Fruit fly (Drosophila melanogaster) whole organism, embryonic: ENCODE data around the gene Fgop2.

ENCODE experiments used
- Antp ChIP-seq: fragments of 200-800 bp; sonication (Bioruptor generic); optimal IDR thresholded peaks from 3 replicates; lab custom pipeline; 2016; ENCODE audit warnings: missing biosample characterization, missing genetic modification characterization
- B-H1 ChIP-seq: fragments of 200-800 bp; sonication (Bioruptor generic); IDR thresholded peaks from 3 replicates; pipeline ENCODE4 v1.3.6; 2022; ENCODE audit warnings: missing biosample characterization, missing genetic modification characterization
- C15 ChIP-seq: fragments of 200-800 bp; sonication (Bioruptor generic); IDR thresholded peaks from 3 replicates; pipeline ENCODE4 v1.3.6; 2022; ENCODE audit warnings: missing biosample characterization, missing genetic modification characterization
- CG10274 ChIP-seq: fragments of 200-800 bp; sonication (Bioruptor generic); optimal IDR thresholded peaks from 3 replicates; lab custom pipeline; 2017; ENCODE audit warnings: missing biosample characterization, mild to moderate bottlenecking, missing genetic modification characterization
- CG10565 ChIP-seq: fragments of 200-800 bp; sonication (Bioruptor generic); optimal IDR thresholded peaks from 3 replicates; lab custom pipeline; 2016; ENCODE audit warnings: missing biosample characterization, mild to moderate bottlenecking, missing genetic modification characterization
- CG12071 ChIP-seq: fragments of 200-800 bp; sonication (Bioruptor generic); optimal IDR thresholded peaks from 3 replicates; lab custom pipeline; 2018; ENCODE audit warnings: missing biosample characterization, mild to moderate bottlenecking, missing genetic modification characterization
- CG12769 ChIP-seq: fragments of 200-800 bp; sonication (Bioruptor generic); optimal IDR thresholded peaks from 2 replicates; lab custom pipeline; 2019; ENCODE audit warnings: missing biosample characterization, mild to moderate bottlenecking, missing genetic modification characterization, moderate library complexity
- CG1647 ChIP-seq: fragments of 200-800 bp; sonication (Bioruptor generic); optimal IDR thresholded peaks from 3 replicates; lab custom pipeline; 2016; ENCODE audit warnings: missing biosample characterization, missing genetic modification characterization
- CG18262 ChIP-seq: fragments of 200-800 bp; optimal IDR thresholded peaks from 3 replicates; lab custom pipeline; 2019; ENCODE audit warnings: missing biosample characterization, mild to moderate bottlenecking, missing genetic modification characterization, moderate library complexity
- CG5953 ChIP-seq: fragments of 200-800 bp; sonication (Bioruptor generic); IDR thresholded peaks from 2 replicates; pipeline ENCODE4 v1.3.6; 2022; ENCODE audit warnings: missing biosample characterization, missing genetic modification characterization
- CG6813 ChIP-seq: fragments of 200-800 bp; sonication (Bioruptor generic); optimal IDR thresholded peaks from 2 replicates; lab custom pipeline; 2017; ENCODE audit warnings: missing biosample characterization, missing genetic modification characterization, mild to moderate bottlenecking, moderate library complexity, missing genetic modification reagents
- CG7556 ChIP-seq: fragments of 200-800 bp; sonication (Bioruptor generic); optimal IDR thresholded peaks from 2 replicates; lab custom pipeline; 2017; ENCODE audit warnings: missing biosample characterization, mild to moderate bottlenecking, missing genetic modification characterization
- CG8478 ChIP-seq: fragments of >200 bp; optimal IDR thresholded peaks from 2 replicates; lab custom pipeline; 2018
- CHES-1-like ChIP-seq: fragments of 200-800 bp; sonication (Bioruptor generic); optimal IDR thresholded peaks from 2 replicates; lab custom pipeline; 2016; ENCODE audit warnings: missing biosample characterization, missing genetic modification characterization
- Dp ChIP-seq: fragments of 200-800 bp; sonication (Bioruptor generic); optimal IDR thresholded peaks from 2 replicates; lab custom pipeline; 2018; ENCODE audit warnings: missing biosample characterization, mild to moderate bottlenecking, missing genetic modification characterization, moderate library complexity
- Drgx ChIP-seq: fragments of 200-800 bp; sonication (Bioruptor generic); IDR thresholded peaks from 2 replicates; pipeline ENCODE4 v1.3.6; 2022; ENCODE audit warnings: missing biosample characterization, missing genetic modification characterization
- MBD-R2 ChIP-seq: fragments of 200-800 bp; sonication (Bioruptor generic); IDR thresholded peaks from 2 replicates; pipeline ENCODE4 v1.3.6; 2022; ENCODE audit warnings: missing biosample characterization, missing genetic modification characterization
- Mad ChIP-seq: fragments of 200-800 bp; sonication (Bioruptor generic); optimal IDR thresholded peaks from 2 replicates; lab custom pipeline; 2016; ENCODE audit warnings: missing biosample characterization, missing genetic modification characterization
- Mrtf ChIP-seq: fragments of 200-800 bp; sonication (Bioruptor generic); IDR thresholded peaks from 3 replicates; pipeline ENCODE4 v1.3.6; 2022; ENCODE audit warnings: missing biosample characterization, missing genetic modification characterization
- Ptx1 ChIP-seq: fragments of 200-800 bp; sonication (Bioruptor generic); IDR thresholded peaks from 2 replicates; pipeline ENCODE4 v1.3.6; 2022; ENCODE audit warnings: missing biosample characterization, missing genetic modification characterization
- YL-1 ChIP-seq: fragments of 200-800 bp; sonication (Bioruptor generic); optimal IDR thresholded peaks from 3 replicates; lab custom pipeline; 2017; ENCODE audit warnings: missing biosample characterization, mild to moderate bottlenecking, missing genetic modification characterization
- bbx ChIP-seq: fragments of 200-800 bp; sonication (Bioruptor generic); IDR thresholded peaks from 2 replicates; pipeline ENCODE4 v1.3.6; 2022; ENCODE audit warnings: missing biosample characterization, missing genetic modification characterization; ENCODE audit not compliant: partially characterized antibody
- bcd ChIP-seq: fragments of 200-800 bp; sonication (Bioruptor generic); optimal IDR thresholded peaks from 2 replicates; lab custom pipeline; 2017; ENCODE audit warnings: missing biosample characterization, mild to moderate bottlenecking, missing genetic modification characterization
- bsh ChIP-seq, 2 experiments: fragments of 200-800 bp; sonication (Bioruptor generic); optimal IDR thresholded peaks; 2 replicates each; lab custom pipeline; 2017 to 2018; ENCODE audit warnings: mild to moderate bottlenecking in 2 of 2, missing biosample characterization in 2 of 2, missing genetic modification characterization in 2 of 2, moderate library complexity in 1 of 2
- cas ChIP-seq: fragments of 200-800 bp; sonication (Bioruptor generic); IDR thresholded peaks from 2 replicates; pipeline ENCODE4 v1.3.6; 2022; ENCODE audit warnings: missing biosample characterization, missing genetic modification characterization
- chn ChIP-seq: fragments of 200-800 bp; sonication (Bioruptor generic); optimal IDR thresholded peaks from 2 replicates; lab custom pipeline; 2016; ENCODE audit warnings: missing biosample characterization, missing genetic modification characterization
- dmrt99B ChIP-seq: fragments of 200-800 bp; sonication (Bioruptor generic); optimal IDR thresholded peaks from 2 replicates; lab custom pipeline; 2018; ENCODE audit warnings: missing biosample characterization, mild to moderate bottlenecking, missing genetic modification characterization, moderate library complexity
- ems ChIP-seq: fragments of 200-800 bp; sonication (Bioruptor generic); optimal IDR thresholded peaks from 3 replicates; lab custom pipeline; 2016; ENCODE audit warnings: missing biosample characterization, missing genetic modification characterization
- fd64A ChIP-seq: fragments of 200-800 bp; sonication (Bioruptor generic); optimal IDR thresholded peaks from 3 replicates; lab custom pipeline; 2018; ENCODE audit warnings: missing biosample characterization, mild to moderate bottlenecking, missing genetic modification characterization
- ftz-f1 ChIP-seq: fragments of 200-800 bp; sonication (Bioruptor generic); optimal IDR thresholded peaks from 2 replicates; lab custom pipeline; 2016; ENCODE audit warnings: missing biosample characterization, missing genetic modification characterization
- fu2 ChIP-seq: fragments of 200-800 bp; sonication (Bioruptor generic); optimal IDR thresholded peaks from 2 replicates; lab custom pipeline; 2016; ENCODE audit warnings: missing biosample characterization, missing genetic modification characterization
- gcm2 ChIP-seq: fragments of 200-800 bp; sonication (Bioruptor generic); optimal IDR thresholded peaks from 2 replicates; lab custom pipeline; 2016; ENCODE audit warnings: missing biosample characterization, missing genetic modification characterization
- lbe ChIP-seq: fragments of 200-800 bp; sonication (Bioruptor generic); optimal IDR thresholded peaks from 2 replicates; lab custom pipeline; 2016; ENCODE audit warnings: missing biosample characterization, mild to moderate bottlenecking, missing genetic modification characterization
- phol ChIP-seq: fragments of 200-800 bp; sonication (Bioruptor generic); optimal IDR thresholded peaks from 3 replicates; lab custom pipeline; 2018; ENCODE audit warnings: missing biosample characterization, mild to moderate bottlenecking, missing genetic modification characterization, moderate library complexity
- psq ChIP-seq: fragments of 200-800 bp; sonication (Bioruptor generic); optimal IDR thresholded peaks from 2 replicates; lab custom pipeline; 2017; ENCODE audit warnings: missing biosample characterization, missing genetic modification characterization
- scrt ChIP-seq: fragments of 200-800 bp; sonication (Bioruptor generic); optimal IDR thresholded peaks from 2 replicates; lab custom pipeline; 2018; ENCODE audit warnings: missing biosample characterization, mild to moderate bottlenecking, missing genetic modification characterization, moderate library complexity
- sd ChIP-seq: fragments of 200-800 bp; sonication (Bioruptor generic); optimal IDR thresholded peaks from 3 replicates; lab custom pipeline; 2018; ENCODE audit warnings: missing biosample characterization, mild to moderate bottlenecking, missing genetic modification characterization, moderate library complexity
- sens ChIP-seq: fragments of 200-800 bp; sonication (Bioruptor generic); peaks from one replicate; lab custom pipeline; 2016; ENCODE audit warnings: missing biosample characterization, missing genetic modification characterization
- slbo ChIP-seq: fragments of 200-800 bp; sonication (Bioruptor generic); IDR thresholded peaks from 2 replicates; pipeline ENCODE4 v1.3.6; 2022; ENCODE audit warnings: missing biosample characterization, missing genetic modification characterization
- ssp ChIP-seq: fragments of 200-800 bp; sonication (Bioruptor generic); IDR thresholded peaks from 2 replicates; pipeline ENCODE4 v1.3.6; 2022; ENCODE audit warnings: missing biosample characterization, missing genetic modification characterization
- twi ChIP-seq: fragments of 200-800 bp; optimal IDR thresholded peaks from 2 replicates; lab custom pipeline; 2019; ENCODE audit warnings: missing biosample characterization, mild to moderate bottlenecking, missing genetic modification characterization, moderate library complexity

Fgop2 gene

DNA sequence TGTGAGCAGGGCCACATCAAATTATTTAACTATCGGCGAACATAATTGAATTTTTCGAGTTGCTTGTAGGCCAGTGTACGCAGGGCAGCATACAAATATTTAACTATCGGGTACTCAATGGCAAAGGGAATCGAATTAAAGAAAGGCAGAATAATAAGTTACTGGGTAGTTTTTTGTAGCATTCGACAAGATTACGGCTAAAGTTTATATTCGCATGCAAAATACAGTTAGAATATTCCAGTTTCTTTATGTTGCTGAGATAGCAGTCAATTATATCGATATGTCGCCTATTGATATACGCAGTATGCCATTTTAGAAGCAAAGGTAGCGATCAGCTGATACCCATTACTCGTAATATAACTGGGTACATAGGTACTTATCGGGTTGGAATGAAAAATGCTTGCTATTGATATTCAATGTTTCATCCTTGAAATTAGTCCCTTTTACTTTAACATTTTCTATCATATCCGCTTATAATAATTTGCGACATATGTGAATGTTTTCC, 23.0 kb upstream of the Fgop2 start (continued):
- TF ChIP-seq CG8478 (lab: Kevin White, UChicago) = no peak
- peak; percentile 64 for TF ChIP-seq CG5953 (GFP tag; lab: Robert Waterston, UW)
- no peak for TF ChIP-seq bcd (GFP tag; lab: Kevin White, UChicago)
- TF ChIP-seq twi (tag; lab: Kevin White, UChicago) = no peak
- peak; percentile 54 for TF ChIP-seq slbo (GFP tag; lab: Robert Waterston, UW)
- peak; percentile 81; the same call in 1 of the 2 replicates for TF ChIP-seq bbx (GFP tag; lab: Robert Waterston, UW)
- no peak; the same call in 2 of the 3 replicates for TF ChIP-seq B-H1 (GFP tag; lab: Robert Waterston, UW)
- TF ChIP-seq CG12769 (tag; lab: Kevin White, UChicago) = no peak
- peak; percentile 22 for TF ChIP-seq YL-1 (GFP tag; lab: Kevin White, UChicago)
- no peak for TF ChIP-seq CG10274 (GFP tag; lab: Kevin White, UChicago)
- TF ChIP-seq Ptx1 (GFP tag; lab: Robert Waterston, UW) = 0 out of 2 replicates have a peak, but pooled peaks have one; percentile 15
- TF ChIP-seq Dp (GFP tag; lab: Kevin White, UChicago) = no peak
- TF ChIP-seq MBD-R2 (GFP tag; lab: Robert Waterston, UW) = peak; percentile 65; the same call in 1 of the 2 replicates
- peak; percentile 30 for TF ChIP-seq CG18262 (tag; lab: Kevin White, UChicago)
- TF ChIP-seq ssp (GFP tag; lab: Robert Waterston, UW) = 0 out of 2 replicates have a peak, but pooled peaks have one; percentile 20
- TF ChIP-seq phol = peak; percentile 55
- peak; percentile 56 for TF ChIP-seq Antp (GFP tag; lab: Kevin White, UChicago)
- TF ChIP-seq CG12071 (GFP tag; lab: Kevin White, UChicago) = peak; percentile 44
- peak; percentile 3 for TF ChIP-seq Mad (GFP tag; lab: Kevin White, UChicago)
- TF ChIP-seq CG6813 (GFP tag; lab: Kevin White, UChicago) = peak; percentile 6
- peak; percentile 92 for TF ChIP-seq sens (GFP tag; lab: Kevin White, UChicago)
- TF ChIP-seq dmrt99B (tag; lab: Kevin White, UChicago) = no peak
- TF ChIP-seq CG7556 (GFP tag; lab: Kevin White, UChicago) = peak; percentile 8
- peak; percentile 48 for TF ChIP-seq CHES-1-like (GFP tag; lab: Kevin White, UChicago)
- no peak for TF ChIP-seq fd64A
- peak; percentile 69 for TF ChIP-seq CG1647 (GFP tag; lab: Kevin White, UChicago)
- TF ChIP-seq bsh (GFP tag; optimal IDR thresholded peaks at IDR 0.05; lab: Kevin White, UChicago) = peak in 1 of 2 experiments; percentile 68
- peak; percentile 78 for TF ChIP-seq sd (tag; lab: Kevin White, UChicago)
- TF ChIP-seq ftz-f1 = no peak
- TF ChIP-seq scrt (GFP tag; lab: Kevin White, UChicago) = no peak
- no peak; the same call in 2 of the 3 replicates for TF ChIP-seq Mrtf (GFP tag; lab: Robert Waterston, UW)
- TF ChIP-seq gcm2 (GFP tag; lab: Kevin White, UChicago) = no peak
- no peak for TF ChIP-seq CG10565 (GFP tag; lab: Kevin White, UChicago)
- TF ChIP-seq Drgx = peak; percentile 53; the same call in 1 of the 2 replicates
- TF ChIP-seq cas (GFP tag; lab: Robert Waterston, UW) = no peak
- peak; percentile 35 for TF ChIP-seq ems
- peak; percentile 43 for TF ChIP-seq chn (GFP tag; lab: Kevin White, UChicago)
- no peak for TF ChIP-seq psq (GFP tag; lab: Kevin White, UChicago)
- TF ChIP-seq C15 = no peak
- TF ChIP-seq lbe = peak; percentile 4
- TF ChIP-seq fu2 (GFP tag; lab: Kevin White, UChicago) = peak; percentile 61
